Fruit fly (Drosophila melanogaster): Measurements from ENCODE around the gene mew.

Gene mew

dm6 chrX:13211357-13212137, 46.7 kb downstream of the mew start, which contains the start of gene sno (continued):
- TF ChIP-seq Gug (GFP tag; IDR thresholded peaks at IDR 0.05) (no peak), Drgx (GFP tag; IDR thresholded peaks at IDR 0.05) (no peak), CG3281 (GFP tag; optimal IDR thresholded peaks at IDR 0.05) (no peak), CG4328 (GFP tag; optimal IDR thresholded peaks at IDR 0.05) (no peak), cg (GFP tag; optimal IDR thresholded peaks at IDR 0.05) (peak; percentile 66), Poxn (GFP tag; IDR thresholded peaks at IDR 0.05) (no peak), CG34376 (GFP tag; optimal IDR thresholded peaks at IDR 0.05) (no peak), CG11398 (GFP tag; optimal IDR thresholded peaks at IDR 0.05) (no peak), dpn (GFP tag; optimal IDR thresholded peaks at IDR 0.05) (no peak), jumu (GFP tag; optimal IDR thresholded peaks at IDR 0.05) (no peak), btn (GFP tag; optimal IDR thresholded peaks at IDR 0.05) (no peak), ken (GFP tag; IDR thresholded peaks at IDR 0.05) (no peak), Hsf (GFP tag; optimal IDR thresholded peaks at IDR 0.05) (no peak), Taf1 (GFP tag; IDR thresholded peaks at IDR 0.05) (no peak), slbo (GFP tag; IDR thresholded peaks at IDR 0.05) (0 out of 2 replicates have a peak, but pooled peaks have one; percentile 4), seq (GFP tag; IDR thresholded peaks at IDR 0.05) (no peak), bbx (GFP tag; IDR thresholded peaks at IDR 0.05; ENCODE audit: partially characterized antibody) (peak; percentile 87), CG2889 (GFP tag; IDR thresholded peaks at IDR 0.05) (no peak), dysf (GFP tag; IDR thresholded peaks at IDR 0.05) (no peak), CG8281 (tag; optimal IDR thresholded peaks at IDR 0.05) (no peak), mld (GFP tag; IDR thresholded peaks at IDR 0.05; ENCODE audit: partially characterized antibody) (peak; percentile 87), nau (GFP tag; optimal IDR thresholded peaks at IDR 0.05) (no peak), CG5245 (GFP tag; optimal IDR thresholded peaks at IDR 0.05) (no peak), ato (GFP tag; IDR thresholded peaks at IDR 0.05; ENCODE audit: partially characterized antibody) (peak; percentile 59; the same call in 1 of the 2 replicates), caup (GFP tag; optimal IDR thresholded peaks at IDR 0.05; ENCODE audit: severe bottlenecking) (no peak), CG2712 (tag; optimal IDR thresholded peaks at IDR 0.05) (no peak), insv (GFP tag; optimal IDR thresholded peaks at IDR 0.05) (peak in 1 of 2 experiments; percentile 50), CG17568 (GFP tag; optimal IDR thresholded peaks at IDR 0.05) (no peak), her (GFP tag; optimal IDR thresholded peaks at IDR 0.05) (peak; percentile 1), peb (GFP tag; IDR thresholded peaks at IDR 0.05) (no peak), kni (GFP tag; optimal IDR thresholded peaks at IDR 0.05) (no peak), Ptx1 (GFP tag; IDR thresholded peaks at IDR 0.05) (no peak), dati (GFP tag; IDR thresholded peaks at IDR 0.05) (no peak), CG11085 (GFP tag; IDR thresholded peaks at IDR 0.05) (no peak), Asciz (GFP tag; optimal IDR thresholded peaks at IDR 0.05) (no peak), klu (GFP tag; IDR thresholded peaks at IDR 0.05) (no peak), Ets97D (GFP tag; optimal IDR thresholded peaks at IDR 0.05) (no peak), usp (GFP tag; optimal IDR thresholded peaks at IDR 0.05) (no peak), cad (GFP tag; optimal IDR thresholded peaks at IDR 0.05) (no peak), bowl (GFP tag; IDR thresholded peaks at IDR 0.05) (no peak), CG7271 (tag; optimal IDR thresholded peaks at IDR 0.05) (no peak), CG1647 (GFP tag; optimal IDR thresholded peaks at IDR 0.05) (no peak), Hr51 (GFP tag; optimal IDR thresholded peaks at IDR 0.05) (no peak), sob (GFP tag; IDR thresholded peaks at IDR 0.05) (no peak), NfI (GFP tag; optimal IDR thresholded peaks at IDR 0.05) (no peak), zfh1 (GFP tag; IDR thresholded peaks at IDR 0.05) (no peak), dmrt99B (tag; optimal IDR thresholded peaks at IDR 0.05) (no peak), bab2 (GFP tag; optimal IDR thresholded peaks at IDR 0.05) (no peak), CG3838 (GFP tag; optimal IDR thresholded peaks at IDR 0.05) (no peak), exex (tag; optimal IDR thresholded peaks at IDR 0.05) (no peak)
